Fruit fly (Drosophila melanogaster) Kc167 (cell line): Measurements from ENCODE around the gene RpS5a.

Experiments used
- Myc ChIP-seq: fragments of >200 bp; optimal IDR thresholded peaks from 2 replicates; lab custom pipeline; 2017; ENCODE audit warnings: missing external identifiers
- Sin3A ChIP-seq: fragments of >200 bp; optimal IDR thresholded peaks from 2 replicates; lab custom pipeline; 2018; ENCODE audit warnings: missing external identifiers
- h ChIP-seq: fragments of >200 bp; optimal IDR thresholded peaks from 3 replicates; lab custom pipeline; 2018; ENCODE audit warnings: missing external identifiers
- psq ChIP-seq: fragments of >200 bp; optimal IDR thresholded peaks from 2 replicates; lab custom pipeline; 2017; ENCODE audit warnings: missing external identifiers
- ttk ChIP-seq: sonication (Bioruptor generic); optimal IDR thresholded peaks from 2 replicates; lab custom pipeline; 2017; ENCODE audit warnings: missing external identifiers

DNA sequence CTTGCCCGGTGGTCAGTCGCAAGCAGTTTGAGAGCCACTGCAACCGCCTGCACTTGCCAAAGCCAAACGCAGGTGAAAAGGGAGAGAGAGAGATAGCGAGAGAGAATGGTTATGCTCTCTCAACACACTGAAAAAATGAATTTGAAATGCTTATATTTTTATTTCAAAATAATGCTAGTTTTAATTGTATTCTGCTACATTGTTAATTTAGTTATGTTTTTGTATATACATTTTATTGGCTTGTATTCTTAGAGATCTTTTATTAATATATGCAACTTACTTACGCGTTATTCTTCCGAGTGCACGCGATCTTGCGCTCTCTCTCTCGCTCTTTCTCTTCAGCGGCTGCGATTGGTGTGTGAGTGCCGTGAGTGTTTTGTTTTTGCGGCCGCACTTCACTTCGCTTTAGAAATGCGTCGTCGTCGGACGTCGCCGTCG is 30.4 kb upstream of the RpS5a start:
- TF ChIP-seq ttk (lab: Kevin White, UChicago) (no peak), Sin3A (lab: Kevin White, UChicago) (no peak), h (no peak), psq (no peak), Myc (lab: Kevin White, UChicago) (no peak)
